Worm (Caenorhabditis elegans): ENCODE results near the gene mdt-10.

Gene mdt-10

ce11 chrII:7838661-7839060, 16.2 kb downstream of the mdt-10 start:
- no peak for TF ChIP-seq zag-1 (tag; optimal IDR thresholded peaks at IDR 0.05)
- TF ChIP-seq egl-5 (tag; optimal IDR thresholded peaks at IDR 0.05): no peak
- no peak for TF ChIP-seq unc-39 (tag; optimal IDR thresholded peaks at IDR 0.05)
- TF ChIP-seq nhr-23 (tag; optimal IDR thresholded peaks at IDR 0.05): no peak
- TF ChIP-seq nhr-43 (tag; optimal IDR thresholded peaks at IDR 0.05; ENCODE audit: poor library complexity, severe bottlenecking): no peak
- TF ChIP-seq hmg-11 (tag; optimal IDR thresholded peaks at IDR 0.05): no peak
- peak; percentile 46 for TF ChIP-seq nfya-1 (tag; optimal IDR thresholded peaks at IDR 0.05; ENCODE audit: insufficient read depth)
- no peak for TF ChIP-seq tbx-2 (tag; optimal IDR thresholded peaks at IDR 0.05)
- TF ChIP-seq ceh-9 (tag; optimal IDR thresholded peaks at IDR 0.05): no peak
- TF ChIP-seq elt-1 (tag; optimal IDR thresholded peaks at IDR 0.05): no peak
- TF ChIP-seq lin-15B (tag; optimal IDR thresholded peaks at IDR 0.05): no peak
- TF ChIP-seq pha-4 (tag; optimal IDR thresholded peaks at IDR 0.05): peak; percentile 1
- no peak for TF ChIP-seq elt-3 (tag; optimal IDR thresholded peaks at IDR 0.05)
- TF ChIP-seq ztf-4 (tag; optimal IDR thresholded peaks at IDR 0.05): no peak
- no peak for TF ChIP-seq snpc-4 (tag; optimal IDR thresholded peaks at IDR 0.05)
- peak; percentile 91 for TF ChIP-seq lin-39 (tag; optimal IDR thresholded peaks at IDR 0.05)
- TF ChIP-seq skn-1 (tag; optimal IDR thresholded peaks at IDR 0.05): no peak
- no peak for TF ChIP-seq nhr-28 (tag; optimal IDR thresholded peaks at IDR 0.05)
- peak; percentile 51 for TF ChIP-seq fkh-2 (tag; optimal IDR thresholded peaks at IDR 0.05)
- no peak for TF ChIP-seq nhr-67 (tag; optimal IDR thresholded peaks at IDR 0.05)
- no peak for TF ChIP-seq nhr-237 (tag; optimal IDR thresholded peaks at IDR 0.05)
- no peak for TF ChIP-seq nhr-77 (tag; optimal IDR thresholded peaks at IDR 0.05)
- no peak for TF ChIP-seq pqm-1 (tag; optimal IDR thresholded peaks at IDR 0.05)
- TF ChIP-seq jun-1 (tag; optimal IDR thresholded peaks at IDR 0.05): no peak
- TF ChIP-seq eor-1 (tag; optimal IDR thresholded peaks at IDR 0.05): no peak
- no peak for TF ChIP-seq nhr-11 (tag; optimal IDR thresholded peaks at IDR 0.05)
- no peak for TF ChIP-seq ZK546.5 (tag; optimal IDR thresholded peaks at IDR 0.05)
- no peak for TF ChIP-seq daf-12 (tag; optimal IDR thresholded peaks at IDR 0.05)
- TF ChIP-seq fkh-10 (GFP tag; optimal IDR thresholded peaks at IDR 0.05): no peak
- TF ChIP-seq nhr-76 (tag; optimal IDR thresholded peaks at IDR 0.05): no peak
- peak; percentile 5 for TF ChIP-seq sea-2 (GFP tag; optimal IDR thresholded peaks at IDR 0.05)

ce11 chrII:7836613-7837226, 18.1 kb downstream of the mdt-10 start:
- peak; percentile 47 for TF ChIP-seq unc-62 (GFP tag; optimal IDR thresholded peaks at IDR 0.05)
- peak; percentile 37 for TF ChIP-seq nhr-11 (tag; optimal IDR thresholded peaks at IDR 0.05)
- no peak for TF ChIP-seq nhr-25 (tag; optimal IDR thresholded peaks at IDR 0.05)
- TF ChIP-seq nfya-1 (tag; optimal IDR thresholded peaks at IDR 0.05; ENCODE audit: insufficient read depth): peak; percentile 12
- TF ChIP-seq lin-39 (tag; optimal IDR thresholded peaks at IDR 0.05): peak; percentile 59
- peak; percentile 80 for TF ChIP-seq egl-5 (tag; optimal IDR thresholded peaks at IDR 0.05)

- TF ChIP-seq pha-4 (tag; optimal IDR thresholded peaks at IDR 0.05): peak; percentile 28
- no peak for TF ChIP-seq ama-1 (optimal IDR thresholded peaks at IDR 0.05)
Measured at ce11 chrII:7835314-7835713, 19.5 kb downstream of the mdt-10 start, which contains the start of gene cex-2. Gene cex-2, minus strand, starts transcription at chrII:7835414.

- no peak for TF ChIP-seq skn-1 (tag; optimal IDR thresholded peaks at IDR 0.05)
- no peak for TF ChIP-seq nhr-67 (tag; optimal IDR thresholded peaks at IDR 0.05)
- TF ChIP-seq nhr-76 (tag; optimal IDR thresholded peaks at IDR 0.05): no peak
- TF ChIP-seq mml-1 (tag; optimal IDR thresholded peaks at IDR 0.05): no peak
- no peak for TF ChIP-seq ama-1 (optimal IDR thresholded peaks at IDR 0.05)
- TF ChIP-seq ztf-4 (tag; optimal IDR thresholded peaks at IDR 0.05): no peak
- TF ChIP-seq elt-1 (tag; optimal IDR thresholded peaks at IDR 0.05): no peak
Measured at ce11 chrII:7832054-7832453, 22.8 kb downstream of the mdt-10 start, which contains the start of gene T09A5.14. Gene T09A5.14, plus strand, starts transcription at chrII:7832354.

- TF ChIP-seq pqm-1 (tag; optimal IDR thresholded peaks at IDR 0.05) (no peak), nhr-43 (tag; optimal IDR thresholded peaks at IDR 0.05; ENCODE audit: poor library complexity, severe bottlenecking) (no peak), ama-1 (optimal IDR thresholded peaks at IDR 0.05) (no peak), nhr-76 (tag; optimal IDR thresholded peaks at IDR 0.05) (no peak), zag-1 (tag; optimal IDR thresholded peaks at IDR 0.05) (no peak), fkh-2 (tag; optimal IDR thresholded peaks at IDR 0.05) (no peak), ceh-28 (tag; optimal IDR thresholded peaks at IDR 0.05) (no peak), mml-1 (tag; optimal IDR thresholded peaks at IDR 0.05) (no peak), nhr-25 (tag; optimal IDR thresholded peaks at IDR 0.05) (no peak)
Measured at ce11 chrII:7829616-7830015, 25.2 kb downstream of the mdt-10 start.

Data from whole organism, L3 larva.